Fruit fly (Drosophila melanogaster) whole organism, pupa: ENCODE results near the gene CG31370.

Experiments
- CG10348 ChIP-seq: fragments of 200-800 bp; sonication (Bioruptor generic); IDR thresholded peaks from 2 replicates; pipeline ENCODE4 v1.3.6; 2022; ENCODE audit warnings: missing biosample characterization, missing genetic modification characterization
- CG12605 ChIP-seq: fragments of 200-800 bp; sonication (Bioruptor generic); IDR thresholded peaks from 2 replicates; pipeline ENCODE4 v1.3.6; 2022; ENCODE audit warnings: missing biosample characterization, missing genetic modification characterization
- CG17806 ChIP-seq: fragments of 200-800 bp; sonication (Bioruptor generic); optimal IDR thresholded peaks from 2 replicates; lab custom pipeline; 2018; ENCODE audit warnings: missing biosample characterization, mild to moderate bottlenecking, missing genetic modification characterization, moderate library complexity
- CG32121 ChIP-seq: fragments of 200-800 bp; sonication (Bioruptor generic); IDR thresholded peaks from 2 replicates; pipeline ENCODE4 v1.3.6; 2022; ENCODE audit warnings: missing biosample characterization, missing genetic modification characterization
- CG8159 ChIP-seq: fragments of 200-800 bp; sonication (Bioruptor generic); optimal IDR thresholded peaks from 3 replicates; lab custom pipeline; 2018; ENCODE audit warnings: missing biosample characterization, mild to moderate bottlenecking, missing genetic modification characterization, moderate library complexity
- CG8301 ChIP-seq: fragments of 200-800 bp; sonication (Bioruptor generic); optimal IDR thresholded peaks from 2 replicates; lab custom pipeline; 2018; ENCODE audit warnings: missing biosample characterization, mild to moderate bottlenecking, missing genetic modification characterization
- EcR ChIP-seq: fragments of 200-800 bp; sonication (Bioruptor generic); optimal IDR thresholded peaks from 3 replicates; lab custom pipeline; 2019; ENCODE audit warnings: missing biosample characterization, missing genetic modification characterization, mild to moderate bottlenecking, moderate library complexity, missing genetic modification reagents
- Ets98B ChIP-seq: fragments of 200-800 bp; sonication (Bioruptor generic); IDR thresholded peaks from 2 replicates; pipeline ENCODE4 v1.3.6; 2022; ENCODE audit warnings: missing biosample characterization, missing genetic modification characterization
- Pif1A ChIP-seq: fragments of 200-800 bp; sonication (Bioruptor generic); optimal IDR thresholded peaks from 3 replicates; lab custom pipeline; 2016; ENCODE audit warnings: missing biosample characterization, missing genetic modification characterization
- Pif1B ChIP-seq: fragments of 200-800 bp; sonication (Bioruptor generic); optimal IDR thresholded peaks from 3 replicates; lab custom pipeline; 2016; ENCODE audit warnings: missing biosample characterization, missing genetic modification characterization
- Snoo ChIP-seq: fragments of 200-800 bp; sonication (Bioruptor generic); optimal IDR thresholded peaks from 3 replicates; lab custom pipeline; 2017; ENCODE audit warnings: missing biosample characterization, mild to moderate bottlenecking, missing genetic modification characterization, inconsistent platforms
- rn ChIP-seq: fragments of 200-800 bp; sonication (Bioruptor generic); IDR thresholded peaks from 2 replicates; pipeline ENCODE4 v1.3.6; 2022; ENCODE audit warnings: missing biosample characterization, missing genetic modification characterization

DNA sequence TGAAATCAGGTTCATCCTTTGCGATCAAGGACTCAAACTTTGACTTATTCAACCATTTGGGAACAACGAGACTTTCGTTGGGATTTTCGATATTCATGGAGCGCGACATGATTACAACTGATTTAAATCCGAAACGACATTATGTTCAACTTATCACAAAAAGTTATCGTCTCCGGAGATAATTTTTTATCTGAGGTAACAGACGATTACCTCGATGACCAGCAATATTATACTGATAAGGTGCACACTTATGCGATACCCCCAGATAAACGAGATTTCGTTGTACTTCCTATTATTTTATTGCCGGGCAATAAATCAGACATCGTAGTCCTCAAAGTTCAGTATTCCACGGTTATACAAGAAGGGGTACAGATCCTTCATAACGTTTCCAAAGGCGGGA lies 4.6 kb upstream of the CG31370 start, which contains the start of gene CG31097:
- TF ChIP-seq Pif1B (GFP tag; lab: Kevin White, UChicago): no peak
- no peak for TF ChIP-seq Ets98B (GFP tag; lab: Robert Waterston, UW)
- TF ChIP-seq rn (GFP tag; lab: Robert Waterston, UW): no peak
- TF ChIP-seq CG8301 (tag; lab: Kevin White, UChicago): no peak
- TF ChIP-seq EcR (GFP tag; lab: Kevin White, UChicago): no peak
- no peak for TF ChIP-seq Snoo (tag; lab: Kevin White, UChicago)
- no peak for TF ChIP-seq CG12605
- TF ChIP-seq CG32121 (GFP tag; lab: Robert Waterston, UW): no peak
- no peak for TF ChIP-seq CG10348 (GFP tag; lab: Robert Waterston, UW)
- no peak for TF ChIP-seq Pif1A (GFP tag; lab: Kevin White, UChicago)
- TF ChIP-seq CG17806 (tag; lab: Kevin White, UChicago): no peak
- no peak for TF ChIP-seq CG8159
